Fruit fly (Drosophila melanogaster): ENCODE results near the gene Srp54k.
A peak's percentile ranks its signal among the peaks of the same experiment; 100 is the strongest.

Srp54k gene

DNA sequence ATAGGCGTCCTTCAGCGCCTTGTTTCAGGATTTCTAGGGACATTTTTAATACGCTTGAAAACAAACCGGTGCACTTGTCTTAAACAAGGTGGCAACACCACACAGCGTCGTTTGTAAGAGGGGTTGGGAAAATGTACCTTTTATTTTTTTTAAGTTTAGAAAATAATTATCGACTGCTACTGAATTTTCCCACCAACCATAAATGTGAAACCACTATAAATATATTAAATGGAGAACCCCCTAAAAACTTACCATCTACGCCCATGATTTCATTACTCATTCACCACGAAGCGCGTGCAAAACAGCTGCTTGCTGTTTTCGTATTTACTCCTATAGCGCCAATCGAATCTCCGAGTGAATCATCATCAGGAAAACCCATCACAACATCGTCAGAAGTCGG lies 13.2 kb upstream of the Srp54k start, which contains the start of the genes Tcs5 and CHMP2B (continued):
- TF ChIP-seq CG12236 (GFP tag; optimal IDR thresholded peaks at IDR 0.05) (peak; percentile 99), CG43689 (GFP tag; IDR thresholded peaks at IDR 0.05) (peak; percentile 99), Blimp-1 (GFP tag; optimal IDR thresholded peaks at IDR 0.05) (peak; percentile 99), Deaf1 (tag; optimal IDR thresholded peaks at IDR 0.05) (peak; percentile 90), ttk (GFP tag; IDR thresholded peaks at IDR 0.05) (peak; percentile 100), dan (GFP tag; IDR thresholded peaks at IDR 0.05) (peak; percentile 100), Spps (tag; optimal IDR thresholded peaks at IDR 0.05) (peak; percentile 99), CG17361 (GFP tag; IDR thresholded peaks at IDR 0.05) (peak; percentile 96), ase (GFP tag; IDR thresholded peaks at IDR 0.05) (peak; percentile 100), en (GFP tag; optimal IDR thresholded peaks at IDR 0.05) (peak; percentile 99), CG6683 (GFP tag; optimal IDR thresholded peaks at IDR 0.05) (peak; percentile 97), az2 (GFP tag; optimal IDR thresholded peaks at IDR 0.05) (peak; percentile 100), Elba2 (GFP tag; optimal IDR thresholded peaks at IDR 0.05) (peak; percentile 99), ac (GFP tag; optimal IDR thresholded peaks at IDR 0.05) (peak; percentile 99), pnt (GFP tag; optimal IDR thresholded peaks at IDR 0.05) (peak; percentile 99), HHEX (GFP tag; optimal IDR thresholded peaks at IDR 0.05) (peak; percentile 100), CG4404 (GFP tag; IDR thresholded peaks at IDR 0.05) (peak; percentile 100), caup (GFP tag; optimal IDR thresholded peaks at IDR 0.05; ENCODE audit: severe bottlenecking) (peak; percentile 100), gce (GFP tag; IDR thresholded peaks at IDR 0.05) (peak; percentile 100), fru (optimal IDR thresholded peaks at IDR 0.05) (no peak), gt (GFP tag; IDR thresholded peaks at IDR 0.05) (peak; percentile 100), twi (tag; optimal IDR thresholded peaks at IDR 0.05) (peak; percentile 99), NFAT (GFP tag; IDR thresholded peaks at IDR 0.05) (peak; percentile 100), ems (GFP tag; optimal IDR thresholded peaks at IDR 0.05) (peak; percentile 97), luna (GFP tag; optimal IDR thresholded peaks at IDR 0.05) (peak; percentile 99), CoRest (tag; optimal IDR thresholded peaks at IDR 0.05) (peak; percentile 100), Rx (GFP tag; IDR thresholded peaks at IDR 0.05) (peak; percentile 100), eyg (GFP tag; optimal IDR thresholded peaks at IDR 0.05) (peak; percentile 99), Sox102F (GFP tag; optimal IDR thresholded peaks at IDR 0.05) (peak; percentile 100), CG11504 (tag; optimal IDR thresholded peaks at IDR 0.05) (peak; percentile 99), CG1832 (GFP tag; optimal IDR thresholded peaks at IDR 0.05) (peak; percentile 23), toy (GFP tag; IDR thresholded peaks at IDR 0.05) (peak; percentile 100), pros (GFP tag; optimal IDR thresholded peaks at IDR 0.05) (peak; percentile 80), so (GFP tag; IDR thresholded peaks at IDR 0.05) (peak; percentile 100), CG10267 (tag; optimal IDR thresholded peaks at IDR 0.05) (peak; percentile 97), hkb (optimal IDR thresholded peaks at IDR 0.05) (peak; percentile 77), hkb (GFP tag; IDR thresholded peaks at IDR 0.05) (peak; percentile 100), Jarid2 (GFP tag; optimal IDR thresholded peaks at IDR 0.05) (peak; percentile 94), NC2β (GFP tag; optimal IDR thresholded peaks at IDR 0.05) (peak; percentile 99), cas (GFP tag; IDR thresholded peaks at IDR 0.05) (peak; percentile 100), Rfx (GFP tag; IDR thresholded peaks at IDR 0.05) (peak; percentile 100), gcm (GFP tag; optimal IDR thresholded peaks at IDR 0.05) (peak; percentile 99), Hr39 (optimal IDR thresholded peaks at IDR 0.05) (no peak), dimm (GFP tag; IDR thresholded peaks at IDR 0.05) (peak; percentile 100), CG3281 (GFP tag; optimal IDR thresholded peaks at IDR 0.05) (peak; percentile 99), Mad (GFP tag; optimal IDR thresholded peaks at IDR 0.05) (peak; percentile 100), Lim3 (GFP tag; IDR thresholded peaks at IDR 0.05) (peak; percentile 99), peb (GFP tag; IDR thresholded peaks at IDR 0.05) (peak; percentile 100), hth (optimal IDR thresholded peaks at IDR 0.05) (no peak), Vsx1 (GFP tag; optimal IDR thresholded peaks at IDR 0.05) (peak; percentile 98), CG3407 (GFP tag; optimal IDR thresholded peaks at IDR 0.05) (peak; percentile 99), CG17359 (tag; optimal IDR thresholded peaks at IDR 0.05) (peak; percentile 100), CG2889 (GFP tag; IDR thresholded peaks at IDR 0.05) (peak; percentile 100)

All from whole organism, embryonic.